Worm (Caenorhabditis elegans): ENCODE data around the gene R10D12.13.

DNA sequence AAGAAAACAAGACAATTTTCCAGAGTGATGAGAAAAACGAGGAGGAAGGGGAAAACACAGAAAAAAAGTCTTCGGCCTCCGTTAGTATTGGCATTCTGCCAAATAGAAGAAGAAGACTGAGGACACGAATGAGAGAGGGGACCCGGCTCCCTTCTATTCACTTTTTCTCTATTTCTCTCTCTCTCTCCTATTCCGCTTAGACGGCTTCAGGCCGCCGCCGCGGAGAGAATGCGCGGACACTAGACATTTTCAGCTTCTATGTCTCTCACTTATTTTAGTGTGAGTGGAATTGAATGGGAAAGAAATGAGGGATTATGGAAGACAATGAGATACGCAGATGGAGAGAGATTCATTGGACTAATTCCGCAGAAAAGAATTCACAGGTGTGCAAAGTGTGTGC is 44.6 kb downstream of the R10D12.13 start:
- no peak for TF ChIP-seq fos-1 (tag; optimal IDR thresholded peaks at IDR 0.05)
- no peak for TF ChIP-seq dve-1 (tag; optimal IDR thresholded peaks at IDR 0.05; ENCODE audit: insufficient read depth)
- TF ChIP-seq dpl-1 (GFP tag; optimal IDR thresholded peaks at IDR 0.05): no peak
- no peak for TF ChIP-seq egl-27 (tag; optimal IDR thresholded peaks at IDR 0.05)

All from whole organism, L4 larva.